Worm (Caenorhabditis elegans): ENCODE measurements around the gene msp-31.
"Not testable (repeated sequence)": the region's sequence is repeated elsewhere in the genome, so short reads cannot be mapped to it uniquely, and the experiment has no call there.

The msp-31 gene

DNA sequence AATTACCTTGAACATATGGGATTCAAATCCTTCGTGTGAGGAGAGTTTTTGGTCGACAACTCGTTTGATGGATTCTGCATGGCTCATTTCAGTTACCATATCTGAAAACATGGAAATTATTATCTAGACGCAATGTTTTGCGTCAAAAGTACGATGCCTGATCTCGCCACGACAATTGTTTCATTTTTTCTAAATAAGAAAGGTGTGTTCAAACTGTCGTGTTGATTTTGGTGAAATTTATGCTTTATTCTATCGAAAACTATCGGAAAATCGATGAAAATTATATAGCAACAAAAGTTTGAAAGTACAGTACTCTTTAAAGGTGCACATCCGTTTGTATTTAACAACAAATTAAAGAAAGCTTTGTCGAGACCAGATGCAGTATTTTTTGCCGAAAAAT, 24.7 kb upstream of the msp-31 start, which contains the start of gene cblc-1:
Gene cblc-1, minus strand, starts transcription at position 101 of the 400 bp plus-strand sequence.
- TF ChIP-seq eor-1 (tag; optimal IDR thresholded peaks at IDR 0.05): no peak
- TF ChIP-seq mml-1 (tag; optimal IDR thresholded peaks at IDR 0.05): no peak
- TF ChIP-seq fkh-10 (GFP tag; optimal IDR thresholded peaks at IDR 0.05): no peak
- TF ChIP-seq mdl-1 (tag; optimal IDR thresholded peaks at IDR 0.05): no peak
- TF ChIP-seq snpc-4 (tag; optimal IDR thresholded peaks at IDR 0.05): no peak
- no peak for TF ChIP-seq pha-4 (tag; optimal IDR thresholded peaks at IDR 0.05)
- TF ChIP-seq hmg-11 (tag; optimal IDR thresholded peaks at IDR 0.05): no peak
- TF ChIP-seq fkh-2 (tag; optimal IDR thresholded peaks at IDR 0.05): no peak
- no peak for TF ChIP-seq nhr-43 (tag; optimal IDR thresholded peaks at IDR 0.05; ENCODE audit: poor library complexity, severe bottlenecking)
- TF ChIP-seq lin-15B (tag; optimal IDR thresholded peaks at IDR 0.05): no peak
- TF ChIP-seq nhr-77 (tag; optimal IDR thresholded peaks at IDR 0.05): no peak
- no peak for TF ChIP-seq nhr-28 (tag; optimal IDR thresholded peaks at IDR 0.05)
- TF ChIP-seq nfya-1 (tag; optimal IDR thresholded peaks at IDR 0.05; ENCODE audit: insufficient read depth): no peak
- TF ChIP-seq nhr-25 (tag; optimal IDR thresholded peaks at IDR 0.05): no peak
- no peak for TF ChIP-seq nhr-76 (tag; optimal IDR thresholded peaks at IDR 0.05)
- no peak for TF ChIP-seq elt-2 (tag; optimal IDR thresholded peaks at IDR 0.05)
- no peak for TF ChIP-seq daf-12 (tag; optimal IDR thresholded peaks at IDR 0.05)

DNA sequence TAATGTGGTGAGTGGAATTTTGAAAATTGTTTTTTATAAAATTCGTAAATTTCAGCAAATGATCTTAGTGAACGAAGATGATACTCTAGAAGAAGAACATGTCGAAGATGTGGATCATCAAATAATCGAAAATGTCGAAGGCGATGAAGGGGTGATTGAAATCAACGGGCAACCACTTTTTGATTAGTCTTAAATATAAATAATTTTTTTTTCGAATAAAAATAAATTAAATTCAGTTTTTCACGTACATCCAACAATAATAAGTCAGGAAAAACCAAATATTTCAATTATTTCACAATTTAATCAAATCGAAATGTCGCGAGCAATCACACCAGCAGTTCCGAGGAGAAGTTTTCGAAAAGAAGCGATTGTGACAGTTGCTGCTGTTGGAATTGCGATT, 21.4 kb upstream of the msp-31 start, which contains the start of gene ZK546.4:
Gene ZK546.4, plus strand, starts transcription at position 301 of the 400 bp plus-strand sequence.
- TF ChIP-seq ceh-16 (tag; optimal IDR thresholded peaks at IDR 0.05): no peak
- TF ChIP-seq nhr-23 (tag; optimal IDR thresholded peaks at IDR 0.05): no peak
- TF ChIP-seq elt-1 (tag; optimal IDR thresholded peaks at IDR 0.05): no peak
- no peak for TF ChIP-seq nhr-28 (tag; optimal IDR thresholded peaks at IDR 0.05)
- no peak for TF ChIP-seq jun-1 (tag; optimal IDR thresholded peaks at IDR 0.05)
- TF ChIP-seq ZK546.5 (tag; optimal IDR thresholded peaks at IDR 0.05): no peak
- TF ChIP-seq egl-5 (tag; optimal IDR thresholded peaks at IDR 0.05): no peak
- no peak for TF ChIP-seq nhr-237 (tag; optimal IDR thresholded peaks at IDR 0.05)
- TF ChIP-seq hmg-11 (tag; optimal IDR thresholded peaks at IDR 0.05): no peak
- no peak for TF ChIP-seq elt-3 (tag; optimal IDR thresholded peaks at IDR 0.05)
- no peak for TF ChIP-seq nhr-11 (tag; optimal IDR thresholded peaks at IDR 0.05)

DNA sequence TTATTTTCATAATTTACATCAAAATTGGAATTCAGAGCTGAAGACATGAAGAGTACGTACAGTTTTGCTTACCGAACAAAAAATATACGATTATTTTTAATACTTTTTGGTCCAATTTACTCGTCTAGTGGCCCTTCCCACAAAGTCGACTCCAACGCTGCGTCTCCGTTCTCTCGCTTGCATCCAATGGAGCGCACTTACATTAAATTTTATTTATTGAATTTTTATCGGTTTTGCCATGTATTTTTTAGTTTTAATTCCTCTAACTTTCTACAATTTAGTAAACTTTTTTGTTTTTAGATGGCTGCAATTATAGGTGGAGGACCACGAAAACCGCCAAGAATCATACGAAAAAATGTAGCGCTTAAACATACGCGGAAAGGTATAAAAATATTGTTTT, 19.2 kb upstream of the msp-31 start, which contains the start of gene ZK546.5:
Gene ZK546.5, plus strand, starts transcription at position 301 of the 400 bp plus-strand sequence.
- TF ChIP-seq unc-62 (GFP tag; optimal IDR thresholded peaks at IDR 0.05) (no peak), lin-15B (tag; optimal IDR thresholded peaks at IDR 0.05) (peak; percentile 1), nfya-1 (tag; optimal IDR thresholded peaks at IDR 0.05; ENCODE audit: insufficient read depth) (peak; percentile 36)

DNA sequence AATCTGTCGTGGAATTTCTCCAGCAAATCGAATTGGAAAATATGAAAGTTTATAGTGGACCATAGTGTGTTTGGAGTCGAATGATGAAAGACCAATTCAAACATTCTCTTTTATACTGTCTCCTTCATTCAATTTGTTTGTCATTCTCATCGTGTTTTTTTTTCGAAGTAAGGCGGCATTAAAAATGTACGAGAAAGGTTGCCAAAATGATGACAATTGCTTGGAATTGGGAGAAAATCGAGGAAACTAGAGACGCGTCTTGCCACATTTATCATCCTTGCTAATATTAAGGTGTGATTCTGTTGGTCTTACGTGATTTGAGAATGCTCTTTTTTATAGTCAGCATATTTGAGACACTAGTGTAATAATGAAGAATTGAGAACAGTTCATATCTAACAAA, 18.6 kb upstream of the msp-31 start, which contains the start of gene gst-30:
Gene gst-30, minus strand, starts transcription at position 101 of the 400 bp plus-strand sequence.
- TF ChIP-seq daf-12 (tag; optimal IDR thresholded peaks at IDR 0.05) (no peak), nhr-67 (tag; optimal IDR thresholded peaks at IDR 0.05) (no peak), hmg-11 (tag; optimal IDR thresholded peaks at IDR 0.05) (no peak)

DNA sequence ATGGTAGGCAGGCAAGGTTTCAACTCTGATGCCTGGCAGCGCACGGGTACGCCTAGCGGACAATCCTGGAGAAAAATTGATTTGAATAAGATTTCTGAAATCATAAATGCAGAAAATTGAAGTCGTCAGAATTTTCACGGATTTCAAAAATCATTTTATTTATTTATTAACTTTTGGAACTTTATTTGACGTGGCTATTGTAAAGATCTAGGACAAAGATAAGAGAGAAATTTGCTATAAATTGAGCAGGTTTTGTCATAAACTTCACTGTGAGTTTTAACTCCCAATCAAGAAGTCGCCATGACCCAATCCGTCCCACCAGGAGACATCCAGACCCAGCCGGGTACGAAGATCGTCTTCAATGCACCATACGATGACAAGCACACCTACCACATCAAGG, 16.4 kb upstream of the msp-31 start, which contains the start of gene msp-152:
Gene msp-152, plus strand, starts transcription at position 301 of the 400 bp plus-strand sequence.
- TF ChIP-seq R02D3.7, pqm-1, ztf-4 (tag; optimal IDR thresholded peaks at IDR 0.05): not testable (repeated sequence)

DNA sequence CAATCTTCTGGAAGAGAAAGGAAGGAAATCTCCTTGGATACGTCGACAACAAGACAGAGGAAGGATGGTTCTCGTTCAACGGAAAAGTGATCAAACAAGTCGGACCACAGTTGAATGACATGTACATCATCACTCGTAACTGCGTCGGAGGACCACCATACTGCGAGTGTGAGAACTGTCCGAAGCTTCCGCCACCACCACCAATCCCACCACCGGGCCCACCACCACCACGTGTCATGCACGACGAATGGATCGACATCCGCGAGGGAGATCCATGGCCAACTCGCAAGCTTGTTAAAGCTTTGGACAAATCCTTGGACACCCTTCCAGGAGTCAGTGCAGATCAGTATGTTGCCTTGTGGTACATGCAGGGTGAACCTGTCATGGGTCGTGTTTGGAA, 14.9 kb upstream of the msp-31 start:
- TF ChIP-seq jun-1 (tag; optimal IDR thresholded peaks at IDR 0.05): no peak
- TF ChIP-seq nhr-76 (tag; optimal IDR thresholded peaks at IDR 0.05): no peak
- no peak for TF ChIP-seq ceh-82 (tag; optimal IDR thresholded peaks at IDR 0.05)
- no peak for TF ChIP-seq mml-1 (tag; optimal IDR thresholded peaks at IDR 0.05)

Data from whole organism, L3 larva.